Fruit fly (Drosophila melanogaster): ENCODE measurements around the gene Krn.
A peak's percentile ranks its signal among the peaks of the same experiment; 100 is the strongest.

Krn gene

DNA sequence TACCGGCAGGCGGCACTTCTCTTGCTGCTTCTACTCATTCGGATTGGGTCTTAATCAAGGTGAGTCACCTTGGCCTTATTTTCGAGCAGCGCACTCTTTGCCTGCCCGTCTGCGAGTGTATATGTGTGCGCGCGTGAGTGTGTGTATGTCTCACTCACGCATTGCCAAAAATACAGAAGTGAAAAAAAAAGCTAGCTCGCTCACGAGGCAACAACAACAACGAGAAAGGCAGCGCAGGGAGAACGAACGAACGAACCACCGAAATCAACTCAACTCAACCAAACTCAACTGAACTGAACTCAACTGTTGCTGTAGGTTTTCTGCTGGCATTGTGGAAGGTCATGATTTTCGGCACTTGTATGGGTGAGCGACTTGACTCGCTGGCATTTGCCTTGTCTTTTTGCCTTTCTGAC lies 40.1 kb downstream of the Krn start (continued):
- TF ChIP-seq Dll (GFP tag; IDR thresholded peaks at IDR 0.05; ENCODE audit: partially characterized antibody) (peak; percentile 47; the same call in 3 of the 4 replicates), CG34224 (GFP tag; IDR thresholded peaks at IDR 0.05; ENCODE audit: partially characterized antibody) (peak; percentile 58; the same call in 1 of the 3 replicates), ash1 (GFP tag; optimal IDR thresholded peaks at IDR 0.05) (no peak), rib (GFP tag; IDR thresholded peaks at IDR 0.05) (peak; percentile 71), HLHmδ (GFP tag; optimal IDR thresholded peaks at IDR 0.05) (no peak), ERR (GFP tag; optimal IDR thresholded peaks at IDR 0.05) (peak; percentile 17), CG8478 (optimal IDR thresholded peaks at IDR 0.05) (peak; percentile 52), CG1024 (GFP tag; IDR thresholded peaks at IDR 0.05) (no peak), CG10543 (GFP tag; optimal IDR thresholded peaks at IDR 0.05) (peak; percentile 68), btn (GFP tag; optimal IDR thresholded peaks at IDR 0.05) (no peak), Nf-YB (GFP tag; optimal IDR thresholded peaks at IDR 0.05) (no peak), sd (tag; optimal IDR thresholded peaks at IDR 0.05) (peak; percentile 59), CG11456 (GFP tag; IDR thresholded peaks at IDR 0.05) (no peak), tin (GFP tag; optimal IDR thresholded peaks at IDR 0.05) (no peak), Fer3 (tag; optimal IDR thresholded peaks at IDR 0.05) (no peak), nom (GFP tag; optimal IDR thresholded peaks at IDR 0.05) (no peak), tio (GFP tag; optimal IDR thresholded peaks at IDR 0.05) (no peak), CG15696 (tag; optimal IDR thresholded peaks at IDR 0.05) (no peak), abd-A (tag; optimal IDR thresholded peaks at IDR 0.05) (peak; percentile 60), CoRest (tag; optimal IDR thresholded peaks at IDR 0.05) (no peak), Abd-B (GFP tag; optimal IDR thresholded peaks at IDR 0.05) (no peak), Trl (optimal IDR thresholded peaks at IDR 0.05) (peak; percentile 45 to 79), Trl (GFP tag; optimal IDR thresholded peaks at IDR 0.05) (no peak), corto (GFP tag; optimal IDR thresholded peaks at IDR 0.05) (peak; percentile 3), ftz-f1 (GFP tag; optimal IDR thresholded peaks at IDR 0.05) (peak; percentile 98), ci (GFP tag; IDR thresholded peaks at IDR 0.05) (no peak; the same call in 2 of the 3 replicates), CG6813 (GFP tag; optimal IDR thresholded peaks at IDR 0.05) (peak; percentile 17), CG18764 (GFP tag; optimal IDR thresholded peaks at IDR 0.05) (no peak), sna (GFP tag; IDR thresholded peaks at IDR 0.05; ENCODE audit: partially characterized antibody) (0 out of 2 replicates have a peak, but pooled peaks have one; percentile 32), knrl (GFP tag; IDR thresholded peaks at IDR 0.05; ENCODE audit: partially characterized antibody) (0 out of 3 replicates have a peak, but pooled peaks have one; percentile 9), bbx (GFP tag; IDR thresholded peaks at IDR 0.05; ENCODE audit: partially characterized antibody) (peak; percentile 54; the same call in 1 of the 2 replicates), eyg (GFP tag; optimal IDR thresholded peaks at IDR 0.05) (no peak), NC2α (GFP tag; optimal IDR thresholded peaks at IDR 0.05) (no peak), CG34376 (GFP tag; optimal IDR thresholded peaks at IDR 0.05) (peak; percentile 64), gro (GFP tag; optimal IDR thresholded peaks at IDR 0.05) (no peak), danr (GFP tag; IDR thresholded peaks at IDR 0.05) (no peak), CG42726 (GFP tag; IDR thresholded peaks at IDR 0.05; ENCODE audit: partially characterized antibody) (peak; percentile 13; the same call in 1 of the 2 replicates)

DNA sequence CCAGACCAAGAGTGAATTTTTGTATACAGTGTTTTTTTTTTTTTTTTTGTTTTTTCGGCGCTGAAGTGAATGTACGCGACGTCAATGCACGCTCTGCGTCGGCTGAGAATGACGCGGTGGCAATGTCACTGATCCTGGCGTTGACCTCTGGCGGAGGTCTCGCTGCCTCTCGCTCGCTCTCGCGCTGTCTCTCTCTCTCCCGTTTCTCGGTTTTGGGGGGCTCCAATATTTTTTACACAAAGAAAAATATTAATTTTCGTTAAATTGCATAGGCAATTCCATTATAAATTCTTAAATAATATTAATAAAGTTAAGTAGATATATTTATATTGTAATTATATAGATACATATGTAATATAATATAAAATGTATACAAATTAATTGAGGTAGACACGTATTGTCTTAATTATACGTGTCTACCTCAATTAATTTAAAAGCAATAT lies 40.8 kb downstream of the Krn start:
- peak; percentile 7 for TF ChIP-seq CG8924 (tag; optimal IDR thresholded peaks at IDR 0.05)
- TF ChIP-seq repo (GFP tag; optimal IDR thresholded peaks at IDR 0.05) = no peak
- peak; percentile 32 for TF ChIP-seq Med (GFP tag)
- TF ChIP-seq Hr78 (GFP tag; optimal IDR thresholded peaks at IDR 0.05) = no peak
- peak; percentile 21 for TF ChIP-seq grau (tag; optimal IDR thresholded peaks at IDR 0.05)
- TF ChIP-seq NFAT (GFP tag; IDR thresholded peaks at IDR 0.05) = no peak
- no peak for TF ChIP-seq CG17385 (GFP tag; optimal IDR thresholded peaks at IDR 0.05)
- TF ChIP-seq sr (GFP tag; IDR thresholded peaks at IDR 0.05) = no peak
- TF ChIP-seq CG13424 (tag; optimal IDR thresholded peaks at IDR 0.05) = peak; percentile 12
- TF ChIP-seq Myb (GFP tag; optimal IDR thresholded peaks at IDR 0.05) = no peak
- TF ChIP-seq CG10209 (GFP tag; optimal IDR thresholded peaks at IDR 0.05) = peak; percentile 22
- no peak for TF ChIP-seq YL-1 (GFP tag; optimal IDR thresholded peaks at IDR 0.05)
- no peak for TF ChIP-seq CG10366 (GFP tag; IDR thresholded peaks at IDR 0.05)
- peak; percentile 39 for TF ChIP-seq CG11504 (tag; optimal IDR thresholded peaks at IDR 0.05)
- TF ChIP-seq sob (GFP tag; IDR thresholded peaks at IDR 0.05) = no peak

Data from whole organism, embryonic.